Worm (Caenorhabditis elegans) whole organism, mixed stage, embryonic: ENCODE results near the gene T24C4.5.

Experiments used
- M03D4.4 ChIP-seq: sonication (generic microtip); optimal IDR thresholded peaks from 2 replicates; lab custom pipeline; 2017; ENCODE audit warnings: mild to moderate bottlenecking, missing genetic modification characterization, missing compliant biosample characterization
- bed-3 ChIP-seq: fragments of 200-800 bp; sonication (Bioruptor generic); optimal IDR thresholded peaks from 3 replicates; lab custom pipeline; 2018; ENCODE audit warnings: mild to moderate bottlenecking, missing genetic modification characterization, moderate library complexity, missing compliant biosample characterization
- blmp-1 ChIP-seq: fragments of 150-350 bp; optimal IDR thresholded peaks from 2 replicates; lab custom pipeline; 2014; ENCODE audit warnings: missing biosample characterization, missing genetic modification characterization
- ceh-39 ChIP-seq: fragments of 150-350 bp; optimal IDR thresholded peaks from 2 replicates; lab custom pipeline; 2014; ENCODE audit warnings: missing biosample characterization, missing genetic modification characterization
- ceh-83 ChIP-seq: fragments of 200-800 bp; sonication (Bioruptor generic); optimal IDR thresholded peaks from 2 replicates; lab custom pipeline; 2018; ENCODE audit warnings: mild to moderate bottlenecking, missing genetic modification characterization, missing compliant biosample characterization
- ces-1 ChIP-seq: fragments of 150-350 bp; optimal IDR thresholded peaks from 2 replicates; lab custom pipeline; 2014; ENCODE audit warnings: missing biosample characterization, missing genetic modification reagents, missing genetic modification characterization
- cnd-1 ChIP-seq: fragments of 200-800 bp; sonication (Bioruptor generic); optimal IDR thresholded peaks from 2 replicates; lab custom pipeline; 2018; ENCODE audit warnings: mild to moderate bottlenecking, missing genetic modification characterization, missing compliant biosample characterization
- drap-1 ChIP-seq: fragments of 200-800 bp; sonication (Bioruptor generic); optimal IDR thresholded peaks from 3 replicates; lab custom pipeline; 2018; ENCODE audit warnings: mild to moderate bottlenecking, missing genetic modification characterization, missing compliant biosample characterization
- elt-1 ChIP-seq: sonication (generic microtip); optimal IDR thresholded peaks from 2 replicates; lab custom pipeline; 2017; ENCODE audit warnings: missing genetic modification characterization, mild to moderate bottlenecking, missing compliant biosample characterization, antibody characterized with exemption, moderate library complexity, borderline replicate concordance; ENCODE audit not compliant: insufficient read depth
- elt-3 ChIP-seq: fragments of 150-350 bp; optimal IDR thresholded peaks from 2 replicates; lab custom pipeline; 2014; ENCODE audit warnings: missing biosample characterization, missing genetic modification characterization
- flh-1 ChIP-seq: fragments of 200-800 bp; sonication (Bioruptor generic); optimal IDR thresholded peaks from 2 replicates; lab custom pipeline; 2018; ENCODE audit warnings: mild to moderate bottlenecking, missing genetic modification characterization, moderate library complexity, missing compliant biosample characterization
- ham-2 ChIP-seq: fragments of 200-800 bp; sonication (Bioruptor generic); optimal IDR thresholded peaks from 2 replicates; lab custom pipeline; 2018; ENCODE audit warnings: mild to moderate bottlenecking, missing genetic modification characterization, missing compliant biosample characterization
- lin-13 ChIP-seq: fragments of 150-350 bp; optimal IDR thresholded peaks from 2 replicates; lab custom pipeline; 2014; ENCODE audit warnings: missing biosample characterization, missing genetic modification characterization
- lsy-2 ChIP-seq: fragments of 150-350 bp; optimal IDR thresholded peaks from 2 replicates; lab custom pipeline; 2014; ENCODE audit warnings: missing biosample characterization, missing genetic modification characterization
- mab-5 ChIP-seq: fragments of 150-350 bp; optimal IDR thresholded peaks from 2 replicates; lab custom pipeline; 2014; ENCODE audit warnings: missing biosample characterization, missing genetic modification characterization
- mep-1 ChIP-seq: fragments of 150-350 bp; optimal IDR thresholded peaks from 2 replicates; lab custom pipeline; 2017; ENCODE audit warnings: missing biosample characterization, missing genetic modification reagents, missing genetic modification characterization, inconsistent platforms
- mls-2 ChIP-seq: sonication (generic microtip); optimal IDR thresholded peaks from 2 replicates; lab custom pipeline; 2016; ENCODE audit warnings: mild to moderate bottlenecking, missing genetic modification characterization, moderate library complexity, missing compliant biosample characterization
- nhr-12 ChIP-seq: fragments of 150-350 bp; optimal IDR thresholded peaks from 2 replicates; lab custom pipeline; 2014; ENCODE audit warnings: missing biosample characterization, missing genetic modification characterization
- nhr-237 ChIP-seq: fragments of 150-350 bp; optimal IDR thresholded peaks from 2 replicates; lab custom pipeline; 2014; ENCODE audit warnings: missing biosample characterization, missing genetic modification characterization
- nhr-28 ChIP-seq: fragments of 150-350 bp; optimal IDR thresholded peaks from 2 replicates; lab custom pipeline; 2014; ENCODE audit warnings: missing biosample characterization, missing genetic modification characterization
- nhr-76 ChIP-seq: sonication (generic microtip); optimal IDR thresholded peaks from 2 replicates; lab custom pipeline; 2017; ENCODE audit warnings: missing biosample characterization, missing genetic modification characterization
- pha-4 ChIP-seq: fragments of 150-350 bp; optimal IDR thresholded peaks from 2 replicates; lab custom pipeline; 2018; ENCODE audit warnings: missing biosample characterization, missing genetic modification reagents, missing genetic modification characterization
- sem-2 ChIP-seq: fragments of 200-800 bp; sonication (Bioruptor generic); optimal IDR thresholded peaks from 2 replicates; lab custom pipeline; 2018; ENCODE audit warnings: mild to moderate bottlenecking, missing genetic modification characterization, missing compliant biosample characterization
- snpc-4 ChIP-seq: fragments of 150-350 bp; optimal IDR thresholded peaks from 2 replicates; lab custom pipeline; 2014; ENCODE audit warnings: missing biosample characterization, missing genetic modification characterization
- tbx-8 ChIP-seq: fragments of 200-800 bp; sonication (Bioruptor generic); optimal IDR thresholded peaks from 2 replicates; lab custom pipeline; 2018; ENCODE audit warnings: mild to moderate bottlenecking, missing genetic modification characterization, moderate library complexity, missing compliant biosample characterization
- unc-39 ChIP-seq: fragments of 150-350 bp; optimal IDR thresholded peaks from 2 replicates; lab custom pipeline; 2014; ENCODE audit warnings: missing biosample characterization, missing genetic modification characterization
- unc-62 ChIP-seq: fragments of 150-350 bp; optimal IDR thresholded peaks from 2 replicates; lab custom pipeline; 2014; ENCODE audit warnings: missing biosample characterization, missing genetic modification reagents, missing genetic modification characterization
- zip-8 ChIP-seq: fragments of 150-350 bp; optimal IDR thresholded peaks from 2 replicates; lab custom pipeline; 2014; ENCODE audit warnings: missing biosample characterization, missing genetic modification characterization
- ztf-11 ChIP-seq: fragments of 150-350 bp; optimal IDR thresholded peaks from 2 replicates; lab custom pipeline; 2014; ENCODE audit warnings: missing biosample characterization, missing genetic modification characterization

The T24C4.5 gene

ce11 chrIII:910540-911311, 31.2 kb upstream of the T24C4.5 start, which contains the start of the genes F23H11.5 and bra-2:
F23H11.5 (minus strand) TSS chrIII:910590.
bra-2 (plus strand) TSS chrIII:911261.
- no peak for TF ChIP-seq sem-2
- no peak for TF ChIP-seq blmp-1 (tag; lab: Kevin White, UChicago)
- TF ChIP-seq ham-2 = no peak
- TF ChIP-seq ceh-39 = peak; percentile 6
- TF ChIP-seq zip-8 (tag; lab: Kevin White, UChicago) = peak; percentile 92
- TF ChIP-seq lsy-2 (tag; lab: Kevin White, UChicago) = peak; percentile 80
- TF ChIP-seq pha-4 = peak; percentile 22
- no peak for TF ChIP-seq drap-1
- TF ChIP-seq M03D4.4 = no peak
- TF ChIP-seq ces-1 (GFP tag; lab: Kevin White, UChicago) = peak; percentile 28
- no peak for TF ChIP-seq ztf-11 (tag; lab: Kevin White, UChicago)
- no peak for TF ChIP-seq bed-3 (GFP tag; lab: Kevin White, UChicago)
- TF ChIP-seq elt-1 (tag; lab: Kevin White, UChicago) = peak; percentile 26
- TF ChIP-seq nhr-12 (tag; lab: Kevin White, UChicago) = no peak

- TF ChIP-seq elt-1 (tag; lab: Kevin White, UChicago) (no peak), lin-13 (tag; lab: Kevin White, UChicago) (no peak)
These were observed 30.0 kb upstream of the T24C4.5 start, which contains the start of gene crls-1 for ce11 chrIII:909540-909939. crls-1 (minus strand) TSS chrIII:909902.

- TF ChIP-seq nhr-237 (tag; lab: Kevin White, UChicago) = peak; percentile 24
- no peak for TF ChIP-seq blmp-1 (tag; lab: Kevin White, UChicago)
- TF ChIP-seq elt-3 = no peak
- TF ChIP-seq pha-4 = peak; percentile 60
These were observed 28.5 kb upstream of the T24C4.5 start for ce11 chrIII:907990-908389.

ce11 chrIII:907311-907710, 27.8 kb upstream of the T24C4.5 start, which contains the start of gene F23H11.4:
F23H11.4 (minus strand) TSS chrIII:907539.
- TF ChIP-seq nhr-237 (tag; lab: Kevin White, UChicago) (no peak), mls-2 (no peak), cnd-1 (tag; lab: Kevin White, UChicago) (no peak), ceh-83 (GFP tag; lab: Kevin White, UChicago) (no peak)

- TF ChIP-seq ztf-11 (tag; lab: Kevin White, UChicago) = no peak
- TF ChIP-seq tbx-8 = no peak
- no peak for TF ChIP-seq unc-62 (GFP tag; lab: Kevin White, UChicago)
- no peak for TF ChIP-seq nhr-12 (tag; lab: Kevin White, UChicago)
- TF ChIP-seq mls-2 = no peak
- TF ChIP-seq ceh-83 (GFP tag; lab: Kevin White, UChicago) = no peak
- no peak for TF ChIP-seq ceh-39
- no peak for TF ChIP-seq mab-5 (tag; lab: Kevin White, UChicago)
- TF ChIP-seq flh-1 (GFP tag; lab: Kevin White, UChicago) = no peak
- no peak for TF ChIP-seq drap-1
- TF ChIP-seq nhr-76 (tag; lab: Kevin White, UChicago) = no peak
- no peak for TF ChIP-seq lin-13 (tag; lab: Kevin White, UChicago)
- TF ChIP-seq zip-8 (tag; lab: Kevin White, UChicago) = no peak
- no peak for TF ChIP-seq sem-2
- TF ChIP-seq cnd-1 (tag; lab: Kevin White, UChicago) = no peak
These were observed 22.2 kb upstream of the T24C4.5 start for ce11 chrIII:901600-902250.

ce11 chrIII:901148-901547, 21.6 kb upstream of the T24C4.5 start, which contains the start of gene sucl-2:
sucl-2 (minus strand) TSS chrIII:901412.
- TF ChIP-seq tbx-8 = no peak
- no peak for TF ChIP-seq nhr-12 (tag; lab: Kevin White, UChicago)
- TF ChIP-seq nhr-28 = no peak
- TF ChIP-seq nhr-76 (tag; lab: Kevin White, UChicago) = no peak
- no peak for TF ChIP-seq ham-2
- TF ChIP-seq drap-1 = no peak
- TF ChIP-seq mep-1 (tag; lab: Kevin White, UChicago) = no peak
- no peak for TF ChIP-seq blmp-1 (tag; lab: Kevin White, UChicago)
- no peak for TF ChIP-seq cnd-1 (tag; lab: Kevin White, UChicago)
- no peak for TF ChIP-seq nhr-237 (tag; lab: Kevin White, UChicago)
- TF ChIP-seq sem-2 = no peak
- no peak for TF ChIP-seq M03D4.4
- no peak for TF ChIP-seq snpc-4 (tag; lab: Kevin White, UChicago)
- no peak for TF ChIP-seq unc-39 (tag; lab: Kevin White, UChicago)
